Fruit fly (Drosophila melanogaster) whole organism, embryonic: ENCODE results near the gene ss.

Experiments used
- Atf-2 ChIP-seq: fragments of 200-800 bp; sonication (Bioruptor generic); optimal IDR thresholded peaks from 2 replicates; lab custom pipeline; 2016; ENCODE audit warnings: missing biosample characterization, missing genetic modification characterization
- CG1024 ChIP-seq: fragments of 200-800 bp; sonication (Bioruptor generic); IDR thresholded peaks from 2 replicates; pipeline ENCODE4 v1.3.6; 2022; ENCODE audit warnings: missing biosample characterization, missing genetic modification characterization
- CG10959 ChIP-seq: fragments of 200-800 bp; sonication (Bioruptor generic); IDR thresholded peaks from 2 replicates; pipeline ENCODE4 v1.3.6; 2022; ENCODE audit warnings: missing biosample characterization, missing genetic modification characterization
- CG11247 ChIP-seq: fragments of 200-800 bp; sonication (Bioruptor generic); IDR thresholded peaks from 2 replicates; pipeline ENCODE4 v1.3.6; 2022; ENCODE audit warnings: missing biosample characterization, missing genetic modification characterization
- CG1233 ChIP-seq: fragments of 200-800 bp; sonication (Bioruptor generic); optimal IDR thresholded peaks from 4 replicates; lab custom pipeline; 2018; ENCODE audit warnings: missing biosample characterization, mild to moderate bottlenecking, missing genetic modification characterization
- CG14014 ChIP-seq: fragments of 200-800 bp; sonication (Bioruptor generic); IDR thresholded peaks from 2 replicates; pipeline ENCODE4 v1.3.6; 2022; ENCODE audit warnings: missing biosample characterization, missing genetic modification characterization
- CG14710 ChIP-seq: fragments of 200-800 bp; sonication (Bioruptor generic); optimal IDR thresholded peaks from 3 replicates; lab custom pipeline; 2019; ENCODE audit warnings: missing biosample characterization, mild to moderate bottlenecking, missing genetic modification characterization, moderate library complexity
- CG1647 ChIP-seq: fragments of 200-800 bp; sonication (Bioruptor generic); optimal IDR thresholded peaks from 3 replicates; lab custom pipeline; 2016; ENCODE audit warnings: missing biosample characterization, missing genetic modification characterization
- CG17359 ChIP-seq: fragments of 200-800 bp; sonication (Bioruptor generic); optimal IDR thresholded peaks from 3 replicates; lab custom pipeline; 2018; ENCODE audit warnings: missing biosample characterization, mild to moderate bottlenecking, missing genetic modification characterization, moderate library complexity
- CG17912 ChIP-seq: fragments of 200-800 bp; sonication (Bioruptor generic); optimal IDR thresholded peaks from 2 replicates; lab custom pipeline; 2018; ENCODE audit warnings: missing biosample characterization, mild to moderate bottlenecking, missing genetic modification characterization
- CG18011 ChIP-seq: fragments of 200-800 bp; sonication (Bioruptor generic); optimal IDR thresholded peaks from 2 replicates; lab custom pipeline; 2017; ENCODE audit warnings: missing biosample characterization, missing genetic modification characterization, mild to moderate bottlenecking, moderate library complexity, missing genotype
- CG2678 ChIP-seq: fragments of 200-800 bp; sonication (Bioruptor generic); optimal IDR thresholded peaks from 3 replicates; lab custom pipeline; 2019; ENCODE audit warnings: missing biosample characterization, mild to moderate bottlenecking, missing genetic modification characterization, moderate library complexity
- CG31441 ChIP-seq: fragments of 200-800 bp; sonication (Bioruptor generic); IDR thresholded peaks from 2 replicates; pipeline ENCODE4 v1.3.6; 2022; ENCODE audit warnings: missing biosample characterization, missing genetic modification characterization
- CG32532 ChIP-seq: fragments of 200-800 bp; sonication (Bioruptor generic); IDR thresholded peaks from 2 replicates; pipeline ENCODE4 v1.3.6; 2022; ENCODE audit warnings: missing biosample characterization, missing genetic modification characterization
- CG43689 ChIP-seq: fragments of 200-800 bp; sonication (Bioruptor generic); IDR thresholded peaks from 2 replicates; pipeline ENCODE4 v1.3.6; 2022; ENCODE audit warnings: missing biosample characterization, missing genetic modification characterization
- CG4424 ChIP-seq: fragments of 200-800 bp; sonication (Bioruptor generic); optimal IDR thresholded peaks from 3 replicates; lab custom pipeline; 2016; ENCODE audit warnings: missing biosample characterization, missing genetic modification characterization
- CG6654 ChIP-seq: fragments of 200-800 bp; sonication (Bioruptor generic); optimal IDR thresholded peaks from 2 replicates; lab custom pipeline; 2017; ENCODE audit warnings: missing biosample characterization, mild to moderate bottlenecking, missing genetic modification characterization
- CG6683 ChIP-seq: fragments of 200-800 bp; sonication (Bioruptor generic); optimal IDR thresholded peaks from 2 replicates; lab custom pipeline; 2017; ENCODE audit warnings: missing biosample characterization, mild to moderate bottlenecking, missing genetic modification characterization, missing genetic modification reagents
- CG7357 ChIP-seq: fragments of 200-800 bp; sonication (Bioruptor generic); IDR thresholded peaks from 3 replicates; pipeline ENCODE4 v1.3.6; 2022; ENCODE audit warnings: missing biosample characterization, missing genetic modification characterization
- CG7372 ChIP-seq: fragments of 200-800 bp; sonication (Bioruptor generic); IDR thresholded peaks from 2 replicates; pipeline ENCODE4 v1.3.6; 2022; ENCODE audit warnings: missing biosample characterization, missing genetic modification characterization
- CG7839 ChIP-seq: fragments of 200-800 bp; sonication (Bioruptor generic); optimal IDR thresholded peaks from 3 replicates; lab custom pipeline; 2018; ENCODE audit warnings: missing biosample characterization, mild to moderate bottlenecking, missing genetic modification characterization, moderate library complexity
- CG8765 ChIP-seq: fragments of 200-800 bp; sonication (Bioruptor generic); IDR thresholded peaks from 2 replicates; pipeline ENCODE4 v1.3.6; 2022; ENCODE audit warnings: missing biosample characterization, missing genetic modification characterization
- CG9215 ChIP-seq: fragments of 200-800 bp; sonication (Bioruptor generic); IDR thresholded peaks from 2 replicates; pipeline ENCODE4 v1.3.6; 2022; ENCODE audit warnings: missing biosample characterization, missing genetic modification characterization
- CHES-1-like ChIP-seq: fragments of 200-800 bp; sonication (Bioruptor generic); optimal IDR thresholded peaks from 2 replicates; lab custom pipeline; 2016; ENCODE audit warnings: missing biosample characterization, missing genetic modification characterization
- CkIIα-i1 ChIP-seq: fragments of 200-800 bp; sonication (Bioruptor generic); IDR thresholded peaks from 2 replicates; pipeline ENCODE4 v1.3.6; 2022; ENCODE audit warnings: missing biosample characterization, missing genetic modification characterization
- Dbx ChIP-seq: fragments of 200-800 bp; sonication (Bioruptor generic); IDR thresholded peaks from 3 replicates; pipeline ENCODE4 v1.3.6; 2022; ENCODE audit warnings: missing biosample characterization, missing genetic modification characterization
- Dref ChIP-seq: fragments of 200-800 bp; sonication (Bioruptor generic); IDR thresholded peaks from 2 replicates; pipeline ENCODE4 v1.3.6; 2022; ENCODE audit warnings: missing biosample characterization, missing genetic modification characterization
- HLHmδ ChIP-seq: fragments of 200-800 bp; sonication (Bioruptor generic); optimal IDR thresholded peaks from 2 replicates; lab custom pipeline; 2018; ENCODE audit warnings: missing biosample characterization, mild to moderate bottlenecking, missing genetic modification characterization, moderate library complexity
- PHDP ChIP-seq: fragments of 200-800 bp; sonication (Bioruptor generic); optimal IDR thresholded peaks from 3 replicates; lab custom pipeline; 2018; ENCODE audit warnings: missing biosample characterization, mild to moderate bottlenecking, missing genetic modification characterization, moderate library complexity
- Spps ChIP-seq: fragments of 200-800 bp; sonication (Bioruptor generic); optimal IDR thresholded peaks from 2 replicates; lab custom pipeline; 2018; ENCODE audit warnings: missing biosample characterization, mild to moderate bottlenecking, missing genetic modification characterization
- Stat92E ChIP-seq, 3 experiments: fragments of >200 bp in 2 of 3; fragments of 200-800 bp in 1 of 3; sonication (Bioruptor generic) in 1 of 3; optimal IDR thresholded peaks; 2 replicates each; lab custom pipeline; 2017 to 2019; ENCODE audit warnings: missing biosample characterization in 3 of 3, missing genetic modification characterization in 3 of 3, mild to moderate bottlenecking in 1 of 3, moderate library complexity in 1 of 3
- Xbp1 ChIP-seq: fragments of 200-800 bp; sonication (Bioruptor generic); optimal IDR thresholded peaks from 3 replicates; lab custom pipeline; 2016; ENCODE audit warnings: missing biosample characterization, mild to moderate bottlenecking, missing genetic modification characterization
- amos ChIP-seq: fragments of 200-800 bp; sonication (Bioruptor generic); IDR thresholded peaks from 2 replicates; pipeline ENCODE4 v1.3.6; 2022; ENCODE audit warnings: missing biosample characterization, missing genetic modification characterization; ENCODE audit not compliant: partially characterized antibody
- bigmax ChIP-seq: fragments of 200-800 bp; sonication (Bioruptor generic); optimal IDR thresholded peaks from 2 replicates; lab custom pipeline; 2018; ENCODE audit warnings: missing biosample characterization, mild to moderate bottlenecking, missing genetic modification characterization
- cad ChIP-seq: fragments of >200 bp; optimal IDR thresholded peaks from 2 replicates; lab custom pipeline; 2017; ENCODE audit warnings: missing biosample characterization, missing genetic modification characterization
- crc ChIP-seq: fragments of 200-800 bp; sonication (Bioruptor generic); optimal IDR thresholded peaks from 2 replicates; lab custom pipeline; 2016; ENCODE audit warnings: missing biosample characterization, missing genetic modification characterization
- dpn ChIP-seq, 2 experiments: fragments of 200-800 bp; sonication (Bioruptor generic); optimal IDR thresholded peaks; 3 replicates each; lab custom pipeline; 2016; ENCODE audit warnings: missing biosample characterization in 2 of 2, missing genetic modification characterization in 2 of 2
- fd102C ChIP-seq: fragments of 200-800 bp; sonication (Bioruptor generic); optimal IDR thresholded peaks from 2 replicates; lab custom pipeline; 2018; ENCODE audit warnings: missing biosample characterization, mild to moderate bottlenecking, missing genetic modification characterization, moderate library complexity
- lov ChIP-seq, 2 experiments: fragments of 200-800 bp in 1 of 2; fragments of >200 bp in 1 of 2; sonication (Bioruptor generic) in 1 of 2; IDR thresholded peaks in 1 of 2; optimal IDR thresholded peaks in 1 of 2; 2 replicates in 1 of 2; 3 replicates in 1 of 2; pipeline versions ENCODE4 v1.3.6 to Lab custom; 2017 to 2022; ENCODE audit warnings: missing biosample characterization in 1 of 2, missing genetic modification characterization in 1 of 2
- pan ChIP-seq, 4 experiments: fragments of >200 bp in 3 of 4; fragments of 200-800 bp in 1 of 4; sonication (Bioruptor generic) in 1 of 4; optimal IDR thresholded peaks in 3 of 4; IDR thresholded peaks in 1 of 4; 2 replicates each; pipeline versions ENCODE4 v1.3.6 to Lab custom; 2017 to 2022; ENCODE audit warnings: missing biosample characterization in 2 of 4, missing genetic modification characterization in 2 of 4, mixed read lengths in 1 of 4
- peb ChIP-seq: fragments of 200-800 bp; sonication (Bioruptor generic); IDR thresholded peaks from 2 replicates; pipeline ENCODE4 v1.3.6; 2022; ENCODE audit warnings: missing biosample characterization, missing genetic modification characterization
- pita ChIP-seq: fragments of 200-800 bp; sonication (Bioruptor generic); optimal IDR thresholded peaks from 2 replicates; lab custom pipeline; 2017; ENCODE audit warnings: missing biosample characterization, mild to moderate bottlenecking, missing genetic modification characterization
- pros ChIP-seq: fragments of 200-800 bp; sonication (Bioruptor generic); optimal IDR thresholded peaks from 3 replicates; lab custom pipeline; 2019; ENCODE audit warnings: missing biosample characterization, mild to moderate bottlenecking, missing genetic modification characterization, moderate library complexity
- psq ChIP-seq: fragments of 200-800 bp; sonication (Bioruptor generic); optimal IDR thresholded peaks from 2 replicates; lab custom pipeline; 2017; ENCODE audit warnings: missing biosample characterization, missing genetic modification characterization
- sd ChIP-seq: fragments of 200-800 bp; sonication (Bioruptor generic); optimal IDR thresholded peaks from 3 replicates; lab custom pipeline; 2018; ENCODE audit warnings: missing biosample characterization, mild to moderate bottlenecking, missing genetic modification characterization, moderate library complexity
- sens ChIP-seq: fragments of 200-800 bp; sonication (Bioruptor generic); peaks from one replicate; lab custom pipeline; 2016; ENCODE audit warnings: missing biosample characterization, missing genetic modification characterization
- trem ChIP-seq: fragments of 200-800 bp; optimal IDR thresholded peaks from 3 replicates; lab custom pipeline; 2019; ENCODE audit warnings: missing biosample characterization, mild to moderate bottlenecking, missing genetic modification characterization, moderate library complexity
- twi ChIP-seq: fragments of 200-800 bp; optimal IDR thresholded peaks from 2 replicates; lab custom pipeline; 2019; ENCODE audit warnings: missing biosample characterization, mild to moderate bottlenecking, missing genetic modification characterization, moderate library complexity
- unc-4 ChIP-seq: fragments of 200-800 bp; sonication (Bioruptor generic); IDR thresholded peaks from 2 replicates; pipeline ENCODE4 v1.3.6; 2022; ENCODE audit warnings: missing biosample characterization, missing genetic modification characterization; ENCODE audit not compliant: partially characterized antibody
- yki ChIP-seq: fragments of >200 bp; optimal IDR thresholded peaks from 3 replicates; lab custom pipeline; 2018

ss gene

dm6 chr3R:16442937-16443336, 39.4 kb upstream of the ss start, which contains the start of the genes Ttc1 and CG14882 (continued):
- TF ChIP-seq trem (tag; lab: Kevin White, UChicago) (peak; percentile 40), lov (optimal IDR thresholded peaks at IDR 0.05; lab: Kevin White, UChicago) (no peak), lov (GFP tag; IDR thresholded peaks at IDR 0.05; lab: Robert Waterston, UW) (no peak), CG2678 (tag; lab: Kevin White, UChicago) (no peak), CG4424 (GFP tag; lab: Kevin White, UChicago) (peak; percentile 78), Spps (tag; lab: Kevin White, UChicago) (peak; percentile 44), CkIIα-i1 (GFP tag; lab: Robert Waterston, UW) (no peak), CG7839 (tag; lab: Kevin White, UChicago) (no peak), pan (optimal IDR thresholded peaks at IDR 0.05; lab: Kevin White, UChicago) (no peak), pan (GFP tag; optimal IDR thresholded peaks at IDR 0.05 in 1 of 2, IDR thresholded peaks at IDR 0.05 in 1 of 2) (peak in 1 of 2 experiments; percentile 81), CG8765 (GFP tag; lab: Robert Waterston, UW) (no peak), HLHmδ (GFP tag; lab: Kevin White, UChicago) (no peak), CG7357 (no peak), crc (GFP tag; lab: Kevin White, UChicago) (peak; percentile 61), psq (GFP tag; lab: Kevin White, UChicago) (peak; percentile 68), sens (GFP tag; lab: Kevin White, UChicago) (peak; percentile 98), CG32532 (GFP tag; lab: Robert Waterston, UW) (peak; percentile 92), amos (GFP tag; lab: Robert Waterston, UW) (peak; percentile 51; the same call in 1 of the 2 replicates), unc-4 (GFP tag; lab: Robert Waterston, UW) (peak; percentile 50; the same call in 1 of the 2 replicates), twi (tag; lab: Kevin White, UChicago) (peak; percentile 52), CG9215 (GFP tag; lab: Robert Waterston, UW) (no peak; the same call in 1 of the 2 replicates), CG17359 (tag; lab: Kevin White, UChicago) (peak; percentile 74), CG6683 (peak; percentile 51), CG10959 (GFP tag; lab: Robert Waterston, UW) (no peak), bigmax (GFP tag; lab: Kevin White, UChicago) (peak; percentile 0), Stat92E (GFP tag; optimal IDR thresholded peaks at IDR 0.05; lab: Kevin White, UChicago) (peak in 1 of 3 experiments; percentile 17), CG14014 (GFP tag; lab: Robert Waterston, UW) (peak; percentile 93), Dbx (GFP tag; lab: Robert Waterston, UW) (peak; percentile 77; the same call in 2 of the 3 replicates), CHES-1-like (GFP tag; lab: Kevin White, UChicago) (peak; percentile 88), yki (lab: Kevin White, UChicago) (no peak), CG14710 (tag; lab: Kevin White, UChicago) (peak; percentile 69), cad (GFP tag; lab: Kevin White, UChicago) (no peak), CG7372 (GFP tag; lab: Robert Waterston, UW) (peak; percentile 72), Atf-2 (GFP tag; lab: Kevin White, UChicago) (peak; percentile 77), sd (tag; lab: Kevin White, UChicago) (no peak), CG31441 (peak; percentile 79), CG18011 (GFP tag; lab: Kevin White, UChicago) (peak; percentile 82), CG1233 (GFP tag; lab: Kevin White, UChicago) (peak; percentile 53), pita (GFP tag; lab: Kevin White, UChicago) (no peak), CG11247 (GFP tag; lab: Robert Waterston, UW) (peak; percentile 89), CG1647 (GFP tag; lab: Kevin White, UChicago) (peak; percentile 83), Dref (GFP tag; lab: Robert Waterston, UW) (peak; percentile 73), peb (GFP tag; lab: Robert Waterston, UW) (peak; percentile 78), pros (GFP tag; lab: Kevin White, UChicago) (no peak), dpn (GFP tag; optimal IDR thresholded peaks at IDR 0.05; lab: Kevin White, UChicago) (peak; percentile 84 to 91), CG17912 (GFP tag; lab: Kevin White, UChicago) (no peak), PHDP (tag; lab: Kevin White, UChicago) (peak; percentile 87), CG6654 (GFP tag; lab: Kevin White, UChicago) (peak; percentile 22), CG43689 (peak; percentile 77), Xbp1 (GFP tag; lab: Kevin White, UChicago) (peak; percentile 90), CG1024 (GFP tag; lab: Robert Waterston, UW) (peak; percentile 12; the same call in 1 of the 2 replicates), fd102C (GFP tag; lab: Kevin White, UChicago) (no peak)
